Fruit fly (Drosophila melanogaster) whole organism, wandering third instar larva: ENCODE measurements around the gene Atet.

Experiments used
- CG9705 ChIP-seq: fragments of 200-800 bp; sonication (Bioruptor generic); optimal IDR thresholded peaks from 2 replicates; lab custom pipeline; 2018; ENCODE audit warnings: missing biosample characterization, mild to moderate bottlenecking, missing genetic modification characterization
- pan ChIP-seq: fragments of >200 bp; optimal IDR thresholded peaks from 2 replicates; lab custom pipeline; 2017
- psq ChIP-seq: fragments of 200-800 bp; sonication (Bioruptor generic); optimal IDR thresholded peaks from 3 replicates; lab custom pipeline; 2017; ENCODE audit warnings: missing biosample characterization, mild to moderate bottlenecking, missing genetic modification characterization, moderate library complexity
- sv ChIP-seq: fragments of 200-800 bp; sonication (Bioruptor generic); optimal IDR thresholded peaks from 3 replicates; lab custom pipeline; 2016; ENCODE audit warnings: missing biosample characterization, missing genetic modification characterization
- usp ChIP-seq: fragments of >200 bp; optimal IDR thresholded peaks from 2 replicates; lab custom pipeline; 2017; ENCODE audit warnings: missing biosample characterization, missing genetic modification characterization

dm6 chr2L:4368553-4369268 lies 35.0 kb downstream of the Atet start:
- TF ChIP-seq sv: no peak
- no peak for TF ChIP-seq pan (lab: Kevin White, UChicago)
- TF ChIP-seq usp: no peak
- no peak for TF ChIP-seq psq (GFP tag; lab: Kevin White, UChicago)
- TF ChIP-seq CG9705 (GFP tag; lab: Kevin White, UChicago): no peak
